Worm (Caenorhabditis elegans) whole organism, L4 larva: ENCODE measurements around the gene cdc-37.

ENCODE experiments used
- D1046.2 ChIP-seq: fragments of 200-800 bp; sonication (Bioruptor generic); IDR thresholded peaks from 2 replicates; pipeline ENCODE4 v1.3.6; 2022; ENCODE audit warnings: missing genetic modification characterization, missing compliant biosample characterization
- F37D6.2 ChIP-seq: sonication (generic microtip); optimal IDR thresholded peaks from 2 replicates; lab custom pipeline; 2016; ENCODE audit warnings: mild to moderate bottlenecking, missing genetic modification characterization, missing compliant biosample characterization
- ceh-44 ChIP-seq: fragments of 200-800 bp; sonication (Bioruptor generic); IDR thresholded peaks from 2 replicates; pipeline ENCODE4 v1.3.6; 2022; ENCODE audit warnings: missing genetic modification reagents, missing genetic modification characterization, missing compliant biosample characterization
- lin-13 ChIP-seq: fragments of 150-350 bp; optimal IDR thresholded peaks from 2 replicates; lab custom pipeline; 2014; ENCODE audit warnings: missing biosample characterization, missing genetic modification reagents, missing genetic modification characterization
- pha-4 ChIP-seq, 2 experiments: fragments of 150-350 bp in 1 of 2; fragments of 200-800 bp in 1 of 2; sonication (Bioruptor generic) in 1 of 2; IDR thresholded peaks in 1 of 2; optimal IDR thresholded peaks in 1 of 2; 2 replicates each; pipeline versions ENCODE4 v1.3.6 to Lab custom; 2014 to 2022; ENCODE audit warnings: missing genetic modification characterization in 2 of 2, missing genetic modification reagents in 2 of 2, missing biosample characterization in 1 of 2, missing compliant biosample characterization in 1 of 2
- unc-130 ChIP-seq: sonication (generic microtip); optimal IDR thresholded peaks from 2 replicates; lab custom pipeline; 2016; ENCODE audit warnings: missing genetic modification reagents, missing genetic modification characterization, missing compliant biosample characterization
- unc-62 ChIP-seq, 3 experiments: fragments of 150-350 bp in 1 of 3; sonication (generic microtip); optimal IDR thresholded peaks in 2 of 3; peaks in 1 of 3; 1 replicate in 1 of 3; 2 replicates in 2 of 3; lab custom pipeline; 2014 to 2017; ENCODE audit warnings: missing biosample characterization in 3 of 3, missing genetic modification characterization in 3 of 3, missing genetic modification reagents in 3 of 3, missing genotype in 1 of 3

ce11 chrII:556185-556584 is 24.2 kb downstream of the cdc-37 start, which contains the start of the genes C09E8.1 and C09E8.6:
- TF ChIP-seq unc-62 (GFP tag; optimal IDR thresholded peaks at IDR 0.05 in 1 of 2; lab: Kevin White, UChicago) (peak in 1 of 2 experiments; percentile 6), unc-62 (tag; optimal IDR thresholded peaks at IDR 0.05; lab: Kevin White, UChicago) (no peak), lin-13 (GFP tag; lab: Kevin White, UChicago) (no peak), F37D6.2 (no peak), D1046.2 (GFP tag; lab: Robert Waterston, UW) (no peak), pha-4 (GFP tag; IDR thresholded peaks at IDR 0.05; lab: Robert Waterston, UW) (no peak), pha-4 (tag; optimal IDR thresholded peaks at IDR 0.05; lab: Kevin White, UChicago) (no peak), unc-130 (GFP tag; lab: Kevin White, UChicago) (no peak), ceh-44 (GFP tag; lab: Robert Waterston, UW) (no peak)
